Worm (Caenorhabditis elegans) whole organism, midembryonic: ENCODE measurements around the gene C56G2.4.

ENCODE experiments used
- T22C8.4 ChIP-seq: fragments of 200-800 bp; sonication (Bioruptor generic); IDR thresholded peaks from 2 replicates; pipeline ENCODE4 v1.3.6; 2022; ENCODE audit warnings: missing genetic modification characterization, missing compliant biosample characterization
- cog-1 ChIP-seq: sonication (generic microtip); optimal IDR thresholded peaks from 2 replicates; lab custom pipeline; 2016; ENCODE audit warnings: missing genetic modification characterization, missing compliant biosample characterization
- flt-1 ChIP-seq: fragments of 200-800 bp; sonication (Bioruptor generic); IDR thresholded peaks from 2 replicates; pipeline ENCODE4 v1.3.6; 2022; ENCODE audit warnings: missing genetic modification characterization, missing compliant biosample characterization
- klf-2 ChIP-seq: fragments of 200-800 bp; sonication (Bioruptor generic); conservative IDR thresholded peaks from 2 replicates; pipeline ENCODE4 v1.3.6; 2022; ENCODE audit warnings: missing genetic modification reagents, missing genetic modification characterization, missing compliant biosample characterization
- med-1 ChIP-seq: sonication (generic microtip); optimal IDR thresholded peaks from 2 replicates; lab custom pipeline; 2017; ENCODE audit warnings: missing genetic modification characterization, mild to moderate bottlenecking, missing compliant biosample characterization, antibody characterized with exemption, missing genetic modification reagents; ENCODE audit not compliant: insufficient read depth
- ref-1 ChIP-seq: fragments of 200-800 bp; sonication (Bioruptor generic); conservative IDR thresholded peaks from 2 replicates; pipeline ENCODE4 v1.3.6; 2022; ENCODE audit warnings: missing genetic modification reagents, missing genetic modification characterization, missing compliant biosample characterization
- tab-1 ChIP-seq: fragments of 200-800 bp; sonication (Bioruptor generic); IDR thresholded peaks from 2 replicates; pipeline ENCODE4 v1.3.6; 2022; ENCODE audit warnings: missing genetic modification characterization, missing compliant biosample characterization
- ztf-23 ChIP-seq: fragments of 200-800 bp; sonication (Bioruptor generic); IDR thresholded peaks from 2 replicates; pipeline ENCODE4 v1.3.6; 2022; ENCODE audit warnings: missing genetic modification reagents, missing genetic modification characterization, missing compliant biosample characterization
- ztf-29 ChIP-seq: fragments of 200-800 bp; sonication (Bioruptor generic); IDR thresholded peaks from 2 replicates; pipeline ENCODE4 v1.3.6; 2022; ENCODE audit warnings: missing genetic modification reagents, missing genetic modification characterization, missing compliant biosample characterization

The C56G2.4 gene

ce11 chrIII:6348578-6348977, 17.0 kb downstream of the C56G2.4 start:
- TF ChIP-seq T22C8.4 (GFP tag; lab: Robert Waterston, UW) (no peak), ref-1 (GFP tag; lab: Robert Waterston, UW) (no peak), tab-1 (GFP tag; lab: Robert Waterston, UW) (0 out of 2 replicates have a peak, but pooled peaks have one; percentile 34), ztf-23 (GFP tag; lab: Robert Waterston, UW) (no peak)

ce11 chrIII:6350424-6350823, 18.9 kb downstream of the C56G2.4 start:
- TF ChIP-seq ztf-29 (GFP tag; lab: Robert Waterston, UW) (no peak), ztf-23 (GFP tag; lab: Robert Waterston, UW) (no peak), cog-1 (tag; lab: Kevin White, UChicago) (no peak)

- TF ChIP-seq ztf-23 (GFP tag; lab: Robert Waterston, UW) (no peak), ztf-29 (GFP tag; lab: Robert Waterston, UW) (no peak), ref-1 (GFP tag; lab: Robert Waterston, UW) (no peak), T22C8.4 (GFP tag; lab: Robert Waterston, UW) (no peak), flt-1 (no peak), tab-1 (GFP tag; lab: Robert Waterston, UW) (no peak), cog-1 (tag; lab: Kevin White, UChicago) (no peak), med-1 (GFP tag; lab: Kevin White, UChicago) (no peak), klf-2 (GFP tag; lab: Robert Waterston, UW) (no peak)
Observed at ce11 chrIII:6351438-6351837, 19.9 kb downstream of the C56G2.4 start.

ce11 chrIII:6352459-6352858, 20.9 kb downstream of the C56G2.4 start:
- TF ChIP-seq ztf-23 (GFP tag; lab: Robert Waterston, UW) (no peak), T22C8.4 (GFP tag; lab: Robert Waterston, UW) (no peak), tab-1 (GFP tag; lab: Robert Waterston, UW) (no peak), ref-1 (GFP tag; lab: Robert Waterston, UW) (no peak), ztf-29 (GFP tag; lab: Robert Waterston, UW) (no peak), klf-2 (GFP tag; lab: Robert Waterston, UW) (no peak), med-1 (GFP tag; lab: Kevin White, UChicago) (no peak), cog-1 (tag; lab: Kevin White, UChicago) (no peak)

ce11 chrIII:6353084-6353483, 21.6 kb downstream of the C56G2.4 start, which contains the start of gene akap-1:
Gene akap-1 (plus strand): TSS chrIII:6353384.
- TF ChIP-seq ref-1 (GFP tag; lab: Robert Waterston, UW): no peak
- TF ChIP-seq flt-1: no peak

ce11 chrIII:6355359-6355758, 23.8 kb downstream of the C56G2.4 start:
- no peak for TF ChIP-seq ztf-23 (GFP tag; lab: Robert Waterston, UW)
- TF ChIP-seq ztf-29 (GFP tag; lab: Robert Waterston, UW): no peak
- no peak for TF ChIP-seq med-1 (GFP tag; lab: Kevin White, UChicago)
- TF ChIP-seq klf-2 (GFP tag; lab: Robert Waterston, UW): no peak
- TF ChIP-seq tab-1 (GFP tag; lab: Robert Waterston, UW): no peak
- no peak for TF ChIP-seq ref-1 (GFP tag; lab: Robert Waterston, UW)
- no peak for TF ChIP-seq T22C8.4 (GFP tag; lab: Robert Waterston, UW)
- no peak for TF ChIP-seq flt-1
- no peak for TF ChIP-seq cog-1 (tag; lab: Kevin White, UChicago)

ce11 chrIII:6356007-6356406, 24.5 kb downstream of the C56G2.4 start:
- TF ChIP-seq cog-1 (tag; lab: Kevin White, UChicago) (no peak), T22C8.4 (GFP tag; lab: Robert Waterston, UW) (no peak), tab-1 (GFP tag; lab: Robert Waterston, UW) (no peak), med-1 (GFP tag; lab: Kevin White, UChicago) (no peak), ref-1 (GFP tag; lab: Robert Waterston, UW) (no peak), flt-1 (no peak), ztf-23 (GFP tag; lab: Robert Waterston, UW) (no peak), ztf-29 (GFP tag; lab: Robert Waterston, UW) (no peak), klf-2 (GFP tag; lab: Robert Waterston, UW) (no peak)

ce11 chrIII:6356764-6357163, 25.2 kb downstream of the C56G2.4 start:
- TF ChIP-seq med-1 (GFP tag; lab: Kevin White, UChicago) (no peak), T22C8.4 (GFP tag; lab: Robert Waterston, UW) (no peak), tab-1 (GFP tag; lab: Robert Waterston, UW) (no peak), ztf-29 (GFP tag; lab: Robert Waterston, UW) (no peak), ztf-23 (GFP tag; lab: Robert Waterston, UW) (no peak), flt-1 (no peak), ref-1 (GFP tag; lab: Robert Waterston, UW) (no peak), klf-2 (GFP tag; lab: Robert Waterston, UW) (no peak), cog-1 (tag; lab: Kevin White, UChicago) (no peak)

- TF ChIP-seq cog-1 (tag; lab: Kevin White, UChicago): no peak
- no peak for TF ChIP-seq ztf-23 (GFP tag; lab: Robert Waterston, UW)
- no peak for TF ChIP-seq tab-1 (GFP tag; lab: Robert Waterston, UW)
- no peak for TF ChIP-seq ref-1 (GFP tag; lab: Robert Waterston, UW)
- TF ChIP-seq med-1 (GFP tag; lab: Kevin White, UChicago): no peak
- no peak for TF ChIP-seq flt-1
- no peak for TF ChIP-seq ztf-29 (GFP tag; lab: Robert Waterston, UW)
- TF ChIP-seq T22C8.4 (GFP tag; lab: Robert Waterston, UW): no peak
- no peak for TF ChIP-seq klf-2 (GFP tag; lab: Robert Waterston, UW)
Observed at ce11 chrIII:6358704-6359103, 27.2 kb downstream of the C56G2.4 start.
